Worm (Caenorhabditis elegans): ENCODE data around the gene mrps-14.

ce11 chrII:10248355-10249041 lies 6.2 kb upstream of the mrps-14 start, which contains the start of gene atad-3:
- TF ChIP-seq mab-5 (tag; optimal IDR thresholded peaks at IDR 0.05) = peak; percentile 76
- peak; percentile 72 for TF ChIP-seq snpc-4 (tag; optimal IDR thresholded peaks at IDR 0.05)
- no peak for TF ChIP-seq nhr-10 (tag; optimal IDR thresholded peaks at IDR 0.05)
- peak; percentile 68 for TF ChIP-seq lin-11 (tag; optimal IDR thresholded peaks at IDR 0.05)
- peak; percentile 55 for TF ChIP-seq egl-27 (tag; optimal IDR thresholded peaks at IDR 0.05)
- TF ChIP-seq ceh-82 (tag; optimal IDR thresholded peaks at IDR 0.05) = peak; percentile 7
- no peak for TF ChIP-seq unc-62 (GFP tag; optimal IDR thresholded peaks at IDR 0.05)
- TF ChIP-seq mdl-1 (tag; optimal IDR thresholded peaks at IDR 0.05) = peak in 1 of 2 experiments; percentile 47
- TF ChIP-seq nhr-12 (tag; optimal IDR thresholded peaks at IDR 0.05) = no peak
- TF ChIP-seq ama-1 (optimal IDR thresholded peaks at IDR 0.05) = peak; percentile 4
- peak; percentile 35 for TF ChIP-seq fos-1 (tag; optimal IDR thresholded peaks at IDR 0.05)
- peak; percentile 44 for TF ChIP-seq ZK546.5 (tag; optimal IDR thresholded peaks at IDR 0.05)
- no peak for TF ChIP-seq elt-3 (tag; optimal IDR thresholded peaks at IDR 0.05)
